Worm (Caenorhabditis elegans) whole organism, L4 larva: ENCODE data around the gene F58G11.4.

ENCODE experiments used
- D1046.2 ChIP-seq: fragments of 200-800 bp; sonication (Bioruptor generic); IDR thresholded peaks from 2 replicates; pipeline ENCODE4 v1.3.6; 2022; ENCODE audit warnings: missing genetic modification characterization, missing compliant biosample characterization
- F26F4.8 ChIP-seq: fragments of 200-800 bp; sonication (Bioruptor generic); conservative IDR thresholded peaks from 2 replicates; pipeline ENCODE4 v1.3.6; 2022; ENCODE audit warnings: missing genetic modification characterization, missing compliant biosample characterization
- F37D6.2 ChIP-seq: sonication (generic microtip); optimal IDR thresholded peaks from 2 replicates; lab custom pipeline; 2016; ENCODE audit warnings: mild to moderate bottlenecking, missing genetic modification characterization, missing compliant biosample characterization
- Y75B8A.6 ChIP-seq: fragments of 200-800 bp; sonication (Bioruptor generic); IDR thresholded peaks from 2 replicates; pipeline ENCODE4 v1.3.6; 2022; ENCODE audit warnings: missing genetic modification reagents, missing genetic modification characterization, missing compliant biosample characterization
- ZK546.5 ChIP-seq, 2 experiments: sonication (generic microtip); optimal IDR thresholded peaks; 2 replicates each; lab custom pipeline; 2017; ENCODE audit warnings: missing biosample characterization in 2 of 2, missing genetic modification characterization in 2 of 2
- aha-1 ChIP-seq: fragments of 150-350 bp; peaks from one replicate; lab custom pipeline; 2014; ENCODE audit warnings: missing biosample characterization, missing genetic modification characterization
- ama-1 ChIP-seq: fragments of 150-350 bp; optimal IDR thresholded peaks from 2 replicates; lab custom pipeline; 2014; ENCODE audit warnings: inconsistent platforms, mixed read lengths
- arid-1 ChIP-seq: fragments of 200-800 bp; sonication (Bioruptor generic); conservative IDR thresholded peaks from 2 replicates; pipeline ENCODE4 v1.3.6; 2022; ENCODE audit warnings: missing genetic modification reagents, missing genetic modification characterization, missing compliant biosample characterization
- ceh-32 ChIP-seq: sonication (generic microtip); optimal IDR thresholded peaks from 2 replicates; lab custom pipeline; 2016; ENCODE audit warnings: mild to moderate bottlenecking, missing genetic modification characterization, missing compliant biosample characterization; ENCODE audit not compliant: poor library complexity
- ceh-44 ChIP-seq: fragments of 200-800 bp; sonication (Bioruptor generic); IDR thresholded peaks from 2 replicates; pipeline ENCODE4 v1.3.6; 2022; ENCODE audit warnings: missing genetic modification reagents, missing genetic modification characterization, missing compliant biosample characterization
- ceh-82 ChIP-seq: sonication (generic microtip); optimal IDR thresholded peaks from 2 replicates; lab custom pipeline; 2017; ENCODE audit warnings: missing biosample characterization, missing genetic modification characterization
- ces-1 ChIP-seq: fragments of 150-350 bp; sonication (generic microtip); optimal IDR thresholded peaks from 4 replicates; lab custom pipeline; 2014; ENCODE audit warnings: missing biosample characterization, missing genetic modification reagents, missing genetic modification characterization
- ctbp-1 ChIP-seq: fragments of 200-800 bp; sonication (Bioruptor generic); IDR thresholded peaks from 2 replicates; pipeline ENCODE4 v1.3.6; 2022; ENCODE audit warnings: missing genetic modification reagents, missing genetic modification characterization, missing compliant biosample characterization
- daf-16 ChIP-seq, 3 experiments: sonication (generic microtip); optimal IDR thresholded peaks; 2 replicates each; lab custom pipeline; 2016 to 2017; ENCODE audit warnings: missing genetic modification characterization in 3 of 3, missing genetic modification reagents in 3 of 3, mild to moderate bottlenecking in 2 of 3, missing compliant biosample characterization in 2 of 3, missing biosample characterization in 1 of 3, moderate library complexity in 1 of 3
- dmd-8 ChIP-seq: fragments of 200-800 bp; sonication (Bioruptor generic); IDR thresholded peaks from 2 replicates; pipeline ENCODE4 v1.3.6; 2022; ENCODE audit warnings: missing genetic modification characterization, missing compliant biosample characterization
- duxl-1 ChIP-seq: sonication (generic microtip); optimal IDR thresholded peaks from 2 replicates; lab custom pipeline; 2016; ENCODE audit warnings: mild to moderate bottlenecking, missing genetic modification characterization, moderate library complexity, missing compliant biosample characterization; ENCODE audit not compliant: poor library complexity
- egl-43 ChIP-seq: fragments of 200-800 bp; sonication (Bioruptor generic); IDR thresholded peaks from 2 replicates; pipeline ENCODE4 v1.3.6; 2022; ENCODE audit warnings: missing genetic modification reagents, missing genetic modification characterization, missing compliant biosample characterization
- fkh-10 ChIP-seq: fragments of 150-350 bp; optimal IDR thresholded peaks from 2 replicates; lab custom pipeline; 2014; ENCODE audit warnings: missing biosample characterization, missing genetic modification reagents, missing genetic modification characterization
- gei-8 ChIP-seq: fragments of 200-800 bp; sonication (Bioruptor generic); optimal IDR thresholded peaks from 2 replicates; lab custom pipeline; 2018; ENCODE audit warnings: mild to moderate bottlenecking, missing genetic modification characterization, missing compliant biosample characterization
- hif-1 ChIP-seq, 2 experiments: sonication (generic microtip); optimal IDR thresholded peaks; 2 replicates each; lab custom pipeline; 2016 to 2017; ENCODE audit warnings: missing compliant biosample characterization in 2 of 2, missing genetic modification characterization in 2 of 2, missing genetic modification reagents in 2 of 2, missing genotype in 2 of 2, mild to moderate bottlenecking in 1 of 2
- hlh-11 ChIP-seq: fragments of 200-800 bp; sonication (Bioruptor generic); optimal IDR thresholded peaks from 2 replicates; lab custom pipeline; 2018; ENCODE audit warnings: mild to moderate bottlenecking, missing genetic modification characterization, missing compliant biosample characterization
- hlh-30 ChIP-seq: sonication (generic microtip); optimal IDR thresholded peaks from 2 replicates; lab custom pipeline; 2017; ENCODE audit warnings: antibody characterized with exemption, mild to moderate bottlenecking, missing genetic modification characterization, missing compliant biosample characterization; ENCODE audit not compliant: insufficient read depth
- hmg-1.1 ChIP-seq: fragments of 200-800 bp; sonication (Bioruptor generic); IDR thresholded peaks from 2 replicates; pipeline ENCODE4 v1.3.6; 2022; ENCODE audit warnings: missing genetic modification reagents, missing genetic modification characterization, missing compliant biosample characterization
- jun-1 ChIP-seq: fragments of 150-350 bp; optimal IDR thresholded peaks from 2 replicates; lab custom pipeline; 2014; ENCODE audit warnings: missing biosample characterization, missing genetic modification reagents, missing genetic modification characterization
- lin-38 ChIP-seq: fragments of 200-800 bp; sonication (Bioruptor generic); IDR thresholded peaks from 2 replicates; pipeline ENCODE4 v1.3.6; 2022; ENCODE audit warnings: missing genetic modification reagents, missing genetic modification characterization, missing compliant biosample characterization
- lsy-2 ChIP-seq, 2 experiments: fragments of 150-350 bp in 1 of 2; sonication (generic microtip) in 1 of 2; optimal IDR thresholded peaks; 2 replicates each; lab custom pipeline; 2014 to 2017; ENCODE audit warnings: missing biosample characterization in 2 of 2, missing genetic modification characterization in 2 of 2
- madf-9 ChIP-seq: fragments of 200-800 bp; sonication (Bioruptor generic); conservative IDR thresholded peaks from 2 replicates; pipeline ENCODE4 v1.3.6; 2022; ENCODE audit warnings: missing genetic modification reagents, missing genetic modification characterization, missing compliant biosample characterization
- mdt-29 ChIP-seq: fragments of 200-800 bp; sonication (Bioruptor generic); IDR thresholded peaks from 2 replicates; pipeline ENCODE4 v1.3.6; 2022; ENCODE audit warnings: missing genetic modification reagents, missing genetic modification characterization, missing compliant biosample characterization
- nhr-111 ChIP-seq: fragments of 200-800 bp; sonication (Bioruptor generic); optimal IDR thresholded peaks from 2 replicates; lab custom pipeline; 2018; ENCODE audit warnings: mild to moderate bottlenecking, missing genetic modification characterization, missing compliant biosample characterization
- nhr-25 ChIP-seq: sonication (generic microtip); optimal IDR thresholded peaks from 2 replicates; lab custom pipeline; 2017; ENCODE audit warnings: missing genetic modification characterization, mild to moderate bottlenecking, missing compliant biosample characterization, antibody characterized with exemption, moderate library complexity, borderline replicate concordance; ENCODE audit not compliant: insufficient read depth
- nhr-48 ChIP-seq: sonication (generic microtip); optimal IDR thresholded peaks from 2 replicates; lab custom pipeline; 2016; ENCODE audit warnings: mild to moderate bottlenecking, missing genetic modification characterization, missing compliant biosample characterization
- saeg-2 ChIP-seq: fragments of 200-800 bp; sonication (Bioruptor generic); IDR thresholded peaks from 2 replicates; pipeline ENCODE4 v1.3.6; 2022; ENCODE audit warnings: missing genetic modification reagents, missing genetic modification characterization, missing compliant biosample characterization
- set-16 ChIP-seq: fragments of 200-800 bp; sonication (Bioruptor generic); IDR thresholded peaks from 2 replicates; pipeline ENCODE4 v1.3.6; 2022; ENCODE audit warnings: missing genetic modification reagents, missing genetic modification characterization, missing compliant biosample characterization
- skn-1 ChIP-seq: fragments of 150-350 bp; optimal IDR thresholded peaks from 2 replicates; lab custom pipeline; 2014; ENCODE audit warnings: missing biosample characterization, missing genetic modification characterization
- spr-1 ChIP-seq: sonication (generic microtip); optimal IDR thresholded peaks from 2 replicates; lab custom pipeline; 2016; ENCODE audit warnings: mild to moderate bottlenecking, missing genetic modification characterization, missing compliant biosample characterization
- vab-7 ChIP-seq: fragments of 200-800 bp; sonication (Bioruptor generic); IDR thresholded peaks from 2 replicates; pipeline ENCODE4 v1.3.6; 2022; ENCODE audit warnings: missing genetic modification reagents, missing genetic modification characterization, missing compliant biosample characterization
- zag-1 ChIP-seq: fragments of 150-350 bp; optimal IDR thresholded peaks from 2 replicates; lab custom pipeline; 2014; ENCODE audit warnings: missing biosample characterization, missing genetic modification characterization
- zfp-3 ChIP-seq: fragments of 200-800 bp; sonication (Bioruptor generic); conservative IDR thresholded peaks from 2 replicates; pipeline ENCODE4 v1.3.6; 2022; ENCODE audit warnings: missing genetic modification reagents, missing genetic modification characterization, missing compliant biosample characterization
- ztf-11 ChIP-seq: fragments of 150-350 bp; optimal IDR thresholded peaks from 2 replicates; lab custom pipeline; 2014; ENCODE audit warnings: missing biosample characterization, missing genetic modification characterization

F58G11.4 gene

DNA sequence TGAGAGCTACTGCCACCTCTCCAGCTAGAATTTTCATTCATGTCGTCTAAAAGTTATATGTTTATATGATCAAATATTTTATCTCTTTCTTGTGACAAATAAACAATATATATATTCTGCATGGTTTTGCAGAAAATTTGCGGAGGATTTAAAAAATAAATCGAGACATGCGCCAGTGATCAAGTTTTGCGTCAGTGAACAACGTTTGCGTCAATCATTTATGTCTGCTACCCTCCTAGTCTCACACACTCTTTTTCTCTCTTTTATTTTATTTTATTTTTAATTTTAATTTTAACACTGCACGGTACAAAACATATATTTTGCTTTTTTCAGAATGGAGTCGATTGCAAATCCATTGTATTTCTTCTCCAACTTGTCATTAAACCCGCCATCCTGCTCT lies 6.2 kb downstream of the F58G11.4 start, which contains the start of the genes tag-65 and ccz-1 (continued):
- TF ChIP-seq egl-43 (GFP tag; lab: Robert Waterston, UW) (no peak), hmg-1.1 (GFP tag; lab: Robert Waterston, UW) (peak; percentile 77; the same call in 1 of the 2 replicates), nhr-25 (tag; lab: Kevin White, UChicago) (no peak), set-16 (no peak), nhr-111 (GFP tag; lab: Kevin White, UChicago) (no peak), ama-1 (lab: Kevin White, UChicago) (no peak), spr-1 (peak; percentile 54), ceh-32 (tag; lab: Kevin White, UChicago) (no peak), madf-9 (no peak), saeg-2 (GFP tag; lab: Robert Waterston, UW) (no peak), lsy-2 (tag; optimal IDR thresholded peaks at IDR 0.05; lab: Kevin White, UChicago) (peak in 1 of 2 experiments; percentile 95), aha-1 (peak; percentile 83), F26F4.8 (GFP tag; lab: Robert Waterston, UW) (no peak), zfp-3 (no peak), vab-7 (GFP tag; lab: Robert Waterston, UW) (no peak), nhr-48 (tag; lab: Kevin White, UChicago) (peak; percentile 76), D1046.2 (no peak), skn-1 (tag; lab: Kevin White, UChicago) (no peak)

DNA sequence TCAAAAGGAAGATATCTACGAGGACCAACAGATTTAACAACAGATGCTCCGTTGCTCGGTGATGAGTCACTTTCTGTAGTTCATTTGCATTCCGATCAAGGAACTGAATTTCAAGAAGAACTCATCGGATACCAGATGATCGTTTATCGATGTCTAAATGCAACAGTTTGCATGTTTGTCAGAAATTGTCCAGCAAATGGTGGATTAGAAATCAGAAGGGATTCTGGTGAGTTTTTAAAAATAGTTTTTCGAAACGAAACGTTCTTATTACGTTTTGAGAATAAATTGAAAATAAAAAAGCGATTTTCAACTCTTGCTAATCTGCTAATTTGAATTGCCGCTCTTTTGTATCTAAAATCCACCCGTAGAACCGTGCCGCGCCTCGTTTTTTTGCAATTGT lies 7.5 kb downstream of the F58G11.4 start:
- TF ChIP-seq aha-1 (peak; percentile 96), zag-1 (tag; lab: Kevin White, UChicago) (no peak)

DNA sequence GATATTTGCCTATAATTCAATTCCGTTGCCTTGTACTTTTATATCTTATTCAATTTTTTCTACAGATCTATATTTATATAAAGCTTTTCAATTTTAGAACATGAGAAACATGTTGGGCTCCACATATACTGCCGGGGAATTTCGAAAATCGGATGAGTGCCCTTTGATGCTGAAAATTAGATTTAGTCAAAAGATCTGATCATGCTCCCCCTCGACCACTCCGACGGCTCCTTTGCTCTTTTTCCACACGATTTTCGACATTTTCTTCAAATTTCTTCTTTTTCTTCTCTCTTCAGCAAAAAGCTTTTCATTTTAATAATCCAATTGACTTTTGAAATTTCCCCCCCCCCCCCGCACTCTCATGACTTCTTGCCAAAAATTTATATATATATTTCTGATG lies 9.1 kb downstream of the F58G11.4 start:
- TF ChIP-seq ctbp-1 (GFP tag; lab: Robert Waterston, UW) (0 out of 2 replicates have a peak, but pooled peaks have one; percentile 10), ces-1 (GFP tag; lab: Kevin White, UChicago) (peak; percentile 54), arid-1 (no peak), hlh-30 (tag; lab: Kevin White, UChicago) (no peak), daf-16 (GFP tag; optimal IDR thresholded peaks at IDR 0.05; lab: Kevin White, UChicago) (no peak), daf-16 (tag; optimal IDR thresholded peaks at IDR 0.05; lab: Kevin White, UChicago) (no peak), fkh-10 (peak; percentile 53), lin-38 (0 out of 2 replicates have a peak, but pooled peaks have one; percentile 23), ztf-11 (tag; lab: Kevin White, UChicago) (no peak), ceh-44 (GFP tag; lab: Robert Waterston, UW) (no peak), gei-8 (no peak), Y75B8A.6 (GFP tag; lab: Robert Waterston, UW) (no peak)
- TF ChIP-seq, all 104 proteins: peak for 4

DNA sequence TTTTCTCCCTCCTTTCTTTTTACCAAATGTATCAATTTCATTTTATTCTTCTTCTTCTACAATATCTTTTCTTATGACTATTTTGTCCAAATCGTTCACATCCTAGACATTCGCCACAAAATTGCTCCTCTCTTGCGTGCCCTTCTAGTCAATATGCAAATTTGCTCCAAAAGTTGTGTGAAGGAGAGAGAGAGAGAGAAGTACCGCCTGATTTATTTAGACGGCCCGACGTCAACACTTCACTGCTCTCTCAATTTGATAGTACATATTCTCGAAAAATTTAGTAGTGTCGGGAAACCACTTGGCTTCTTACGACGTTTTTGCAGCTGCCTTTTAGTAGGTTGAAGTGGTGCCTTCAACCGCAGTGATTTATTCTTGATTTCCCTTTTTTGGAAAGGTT lies 14.1 kb downstream of the F58G11.4 start:
- TF ChIP-seq F37D6.2 (tag; lab: Kevin White, UChicago) (no peak), ceh-32 (tag; lab: Kevin White, UChicago) (no peak), jun-1 (no peak), ZK546.5 (tag; optimal IDR thresholded peaks at IDR 0.05; lab: Kevin White, UChicago) (no peak), duxl-1 (tag; lab: Kevin White, UChicago) (no peak), dmd-8 (GFP tag; lab: Robert Waterston, UW) (no peak), mdt-29 (GFP tag; lab: Robert Waterston, UW) (no peak), F26F4.8 (GFP tag; lab: Robert Waterston, UW) (no peak), hlh-11 (no peak), Y75B8A.6 (GFP tag; lab: Robert Waterston, UW) (no peak), ceh-82 (tag; lab: Kevin White, UChicago) (no peak), hif-1 (tag; optimal IDR thresholded peaks at IDR 0.05; lab: Kevin White, UChicago) (no peak)
